Fruit fly (Drosophila melanogaster) S2 (cell line): ENCODE measurements around the gene v.

ENCODE experiments used
- CG8478 ChIP-seq: fragments of >200 bp; optimal IDR thresholded peaks from 2 replicates; lab custom pipeline; 2018
- CTCF ChIP-seq, 2 experiments: fragments of >200 bp; optimal IDR thresholded peaks; 2 replicates each; lab custom pipeline; 2018

dm6 chrX:10953240-10953639, 29.5 kb downstream of the v start:
- TF ChIP-seq CTCF (optimal IDR thresholded peaks at IDR 0.05; lab: Kevin White, UChicago) (no peak), CG8478 (lab: Kevin White, UChicago) (no peak)
